Worm (Caenorhabditis elegans): ENCODE measurements around the gene egli-1.

Gene egli-1

DNA sequence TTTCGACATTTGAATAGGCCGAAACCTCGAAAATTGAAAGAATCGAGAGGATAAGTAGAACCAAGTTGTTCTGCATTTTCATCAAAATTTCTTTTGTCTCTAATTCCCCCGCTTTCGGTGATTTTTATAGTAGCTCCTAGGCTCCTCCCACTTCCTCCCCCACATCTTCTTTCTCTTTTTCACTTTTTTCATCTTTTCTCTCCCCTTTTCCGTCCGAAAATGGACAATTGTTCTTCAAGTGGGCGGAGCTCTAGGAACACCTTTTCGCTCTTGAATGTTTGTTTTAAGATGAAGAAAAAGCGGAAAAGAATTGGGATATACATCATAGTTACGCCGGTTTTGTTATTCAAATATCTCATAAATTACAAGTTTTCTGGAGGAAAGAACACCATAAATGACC, 22.7 kb downstream of the egli-1 start, which contains the start of gene F42A8.1:
Gene F42A8.1, minus strand, starts transcription at position 101 of the 400 bp plus-strand sequence.
- TF ChIP-seq aly-2 (tag; optimal IDR thresholded peaks at IDR 0.05): no peak
- no peak for TF ChIP-seq mdl-1 (tag; optimal IDR thresholded peaks at IDR 0.05)
- no peak for TF ChIP-seq ceh-16 (tag; optimal IDR thresholded peaks at IDR 0.05)
- no peak for TF ChIP-seq nfya-1 (tag; optimal IDR thresholded peaks at IDR 0.05; ENCODE audit: insufficient read depth)
- TF ChIP-seq lsy-12 (tag; optimal IDR thresholded peaks at IDR 0.05): no peak
- TF ChIP-seq nhr-237 (tag; optimal IDR thresholded peaks at IDR 0.05): no peak
- no peak for TF ChIP-seq nhr-25 (tag; optimal IDR thresholded peaks at IDR 0.05)
- no peak for TF ChIP-seq nhr-12 (tag; optimal IDR thresholded peaks at IDR 0.05)
- TF ChIP-seq ztf-4 (tag; optimal IDR thresholded peaks at IDR 0.05): no peak
- no peak for TF ChIP-seq hmg-11 (tag; optimal IDR thresholded peaks at IDR 0.05)
- no peak for TF ChIP-seq pqm-1 (tag; optimal IDR thresholded peaks at IDR 0.05)
- TF ChIP-seq R02D3.7 (tag; optimal IDR thresholded peaks at IDR 0.05): no peak
- no peak for TF ChIP-seq nhr-23 (tag; optimal IDR thresholded peaks at IDR 0.05)
- TF ChIP-seq fos-1 (tag; optimal IDR thresholded peaks at IDR 0.05): no peak
- TF ChIP-seq daf-12 (tag; optimal IDR thresholded peaks at IDR 0.05): no peak
- TF ChIP-seq unc-62 (GFP tag; optimal IDR thresholded peaks at IDR 0.05): no peak

DNA sequence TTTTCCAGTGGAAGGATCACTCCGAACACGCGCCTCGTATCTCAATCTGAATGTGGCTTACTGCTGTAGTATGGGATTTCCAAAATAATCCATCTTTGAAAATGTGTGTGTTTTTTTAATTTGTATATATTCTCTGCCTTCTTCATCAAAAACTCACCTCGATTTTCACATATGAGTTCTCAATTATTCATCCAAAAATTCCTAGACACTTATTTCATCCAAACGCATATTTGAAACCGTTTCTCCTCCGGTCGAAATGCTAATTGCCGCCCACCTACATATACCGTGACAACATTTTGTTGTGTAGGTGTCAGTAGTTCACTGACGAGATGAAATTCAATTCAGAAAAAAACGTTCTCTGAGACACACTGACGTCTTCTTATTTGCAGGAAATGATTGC, 23.7 kb downstream of the egli-1 start:
- no peak for TF ChIP-seq lin-15B (tag; optimal IDR thresholded peaks at IDR 0.05)
- no peak for TF ChIP-seq fos-1 (tag; optimal IDR thresholded peaks at IDR 0.05)
- TF ChIP-seq nhr-76 (tag; optimal IDR thresholded peaks at IDR 0.05): no peak
- no peak for TF ChIP-seq snpc-4 (tag; optimal IDR thresholded peaks at IDR 0.05)
- no peak for TF ChIP-seq daf-12 (tag; optimal IDR thresholded peaks at IDR 0.05)
- no peak for TF ChIP-seq mdl-1 (tag; optimal IDR thresholded peaks at IDR 0.05)
- no peak for TF ChIP-seq nhr-67 (tag; optimal IDR thresholded peaks at IDR 0.05)
- no peak for TF ChIP-seq unc-62 (GFP tag; optimal IDR thresholded peaks at IDR 0.05)
- TF ChIP-seq fkh-2 (tag; optimal IDR thresholded peaks at IDR 0.05): no peak
- TF ChIP-seq zag-1 (tag; optimal IDR thresholded peaks at IDR 0.05): no peak
- no peak for TF ChIP-seq elt-3 (tag; optimal IDR thresholded peaks at IDR 0.05)
- no peak for TF ChIP-seq nhr-23 (tag; optimal IDR thresholded peaks at IDR 0.05)
- TF ChIP-seq nhr-237 (tag; optimal IDR thresholded peaks at IDR 0.05): no peak
- TF ChIP-seq ceh-9 (tag; optimal IDR thresholded peaks at IDR 0.05): no peak
- no peak for TF ChIP-seq ceh-82 (tag; optimal IDR thresholded peaks at IDR 0.05)
- no peak for TF ChIP-seq elt-1 (tag; optimal IDR thresholded peaks at IDR 0.05)
- TF ChIP-seq egl-5 (tag; optimal IDR thresholded peaks at IDR 0.05): no peak
- no peak for TF ChIP-seq elt-2 (tag; optimal IDR thresholded peaks at IDR 0.05)
- no peak for TF ChIP-seq skn-1 (tag; optimal IDR thresholded peaks at IDR 0.05)
- no peak for TF ChIP-seq ZK546.5 (tag; optimal IDR thresholded peaks at IDR 0.05)

DNA sequence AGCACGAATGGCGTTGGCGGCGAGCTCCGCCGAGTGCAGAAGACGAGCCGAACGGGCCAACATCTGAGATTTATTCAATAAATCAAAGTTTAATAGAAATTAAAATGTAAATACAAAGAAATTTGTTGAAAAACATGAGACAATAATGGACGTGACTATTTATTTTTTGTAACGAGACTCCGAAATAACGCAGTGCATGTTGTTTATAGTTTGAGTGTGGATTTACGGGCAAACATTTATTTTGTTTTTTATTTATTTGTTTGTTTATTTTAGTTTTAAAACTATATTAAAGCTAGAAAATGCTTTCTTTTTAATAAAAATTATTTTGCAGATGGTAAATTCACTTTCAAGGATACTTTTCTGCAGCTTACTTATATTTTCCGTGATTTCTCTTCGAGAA, 28.9 kb downstream of the egli-1 start, which contains the start of the genes sdhb-1 and cup-15:
Gene sdhb-1, minus strand, starts transcription at position 63 of the 400 bp plus-strand sequence.
Gene cup-15, plus strand, starts transcription at position 332 of the 400 bp plus-strand sequence.
- TF ChIP-seq elt-2 (tag; optimal IDR thresholded peaks at IDR 0.05) (peak; percentile 9), zag-1 (tag; optimal IDR thresholded peaks at IDR 0.05) (no peak), R02D3.7 (tag; optimal IDR thresholded peaks at IDR 0.05) (peak; percentile 75), lin-39 (tag; optimal IDR thresholded peaks at IDR 0.05) (no peak), ceh-9 (tag; optimal IDR thresholded peaks at IDR 0.05) (no peak), egl-5 (tag; optimal IDR thresholded peaks at IDR 0.05) (no peak), fkh-10 (GFP tag; optimal IDR thresholded peaks at IDR 0.05) (no peak), mml-1 (tag; optimal IDR thresholded peaks at IDR 0.05) (no peak), skn-1 (tag; optimal IDR thresholded peaks at IDR 0.05) (no peak), fos-1 (tag; optimal IDR thresholded peaks at IDR 0.05) (no peak), pqm-1 (tag; optimal IDR thresholded peaks at IDR 0.05) (no peak), nhr-23 (tag; optimal IDR thresholded peaks at IDR 0.05) (no peak), elt-1 (tag; optimal IDR thresholded peaks at IDR 0.05) (no peak), daf-12 (tag; optimal IDR thresholded peaks at IDR 0.05) (no peak), aly-2 (tag; optimal IDR thresholded peaks at IDR 0.05) (no peak), nhr-77 (tag; optimal IDR thresholded peaks at IDR 0.05) (no peak), nhr-43 (tag; optimal IDR thresholded peaks at IDR 0.05; ENCODE audit: poor library complexity, severe bottlenecking) (no peak), nfya-1 (tag; optimal IDR thresholded peaks at IDR 0.05; ENCODE audit: insufficient read depth) (peak; percentile 3), hmg-11 (tag; optimal IDR thresholded peaks at IDR 0.05) (peak; percentile 24), ZK546.5 (tag; optimal IDR thresholded peaks at IDR 0.05) (no peak), eor-1 (tag; optimal IDR thresholded peaks at IDR 0.05) (no peak), unc-62 (GFP tag; optimal IDR thresholded peaks at IDR 0.05) (no peak), pha-4 (tag; optimal IDR thresholded peaks at IDR 0.05) (peak; percentile 79), nhr-11 (tag; optimal IDR thresholded peaks at IDR 0.05) (no peak), nhr-237 (tag; optimal IDR thresholded peaks at IDR 0.05) (no peak)
